Fruit fly (Drosophila melanogaster): Measurements from ENCODE around the gene CG15283.
A peak's percentile ranks its signal among the peaks of the same experiment; 100 is the strongest.

The CG15283 gene

dm6 chr2L:14403568-14403967, 47.2 kb downstream of the CG15283 start:
- TF ChIP-seq pad (GFP tag; optimal IDR thresholded peaks at IDR 0.05): no peak
- no peak for TF ChIP-seq toe (GFP tag; optimal IDR thresholded peaks at IDR 0.05)
- no peak for TF ChIP-seq CG7045 (GFP tag; optimal IDR thresholded peaks at IDR 0.05)
- no peak for TF ChIP-seq Crg-1 (GFP tag; optimal IDR thresholded peaks at IDR 0.05)
- TF ChIP-seq CG7101 (tag; optimal IDR thresholded peaks at IDR 0.05): no peak
- TF ChIP-seq tj (GFP tag; optimal IDR thresholded peaks at IDR 0.05): no peak
- no peak for TF ChIP-seq Clk (GFP tag; optimal IDR thresholded peaks at IDR 0.05)
- no peak for TF ChIP-seq CG5204 (GFP tag; optimal IDR thresholded peaks at IDR 0.05)
- no peak for TF ChIP-seq cic (GFP tag; optimal IDR thresholded peaks at IDR 0.05)
- no peak for TF ChIP-seq CG14711 (tag; optimal IDR thresholded peaks at IDR 0.05)
- no peak for TF ChIP-seq kay (GFP tag; ENCODE audit: borderline replicate concordance)
- no peak for TF ChIP-seq Mnt (GFP tag; optimal IDR thresholded peaks at IDR 0.05)
- no peak for TF ChIP-seq cnc (optimal IDR thresholded peaks at IDR 0.05)
- no peak for TF ChIP-seq ovo (GFP tag; optimal IDR thresholded peaks at IDR 0.05)
- TF ChIP-seq bab1 (GFP tag; optimal IDR thresholded peaks at IDR 0.05): no peak
- TF ChIP-seq Hr96 (GFP tag; optimal IDR thresholded peaks at IDR 0.05): no peak
- no peak for TF ChIP-seq CG12768 (GFP tag; optimal IDR thresholded peaks at IDR 0.05)

dm6 chr2L:14401616-14402240, 49.0 kb downstream of the CG15283 start:
- TF ChIP-seq tj (GFP tag; optimal IDR thresholded peaks at IDR 0.05): peak; percentile 90
- no peak for TF ChIP-seq Mnt (GFP tag; optimal IDR thresholded peaks at IDR 0.05)

dm6 chr2L:14400676-14401075, 50.0 kb downstream of the CG15283 start:
- no peak for TF ChIP-seq CG33017 (tag; optimal IDR thresholded peaks at IDR 0.05)
- TF ChIP-seq CG14711 (tag; optimal IDR thresholded peaks at IDR 0.05): no peak
- TF ChIP-seq bab1 (GFP tag; optimal IDR thresholded peaks at IDR 0.05): no peak
- TF ChIP-seq pad (GFP tag; optimal IDR thresholded peaks at IDR 0.05): no peak
- no peak for TF ChIP-seq cnc (optimal IDR thresholded peaks at IDR 0.05)
- TF ChIP-seq Mnt (GFP tag; optimal IDR thresholded peaks at IDR 0.05): no peak
- TF ChIP-seq CG7045 (GFP tag; optimal IDR thresholded peaks at IDR 0.05): no peak
- TF ChIP-seq CG12768 (GFP tag; optimal IDR thresholded peaks at IDR 0.05): no peak
- TF ChIP-seq toe (GFP tag; optimal IDR thresholded peaks at IDR 0.05): no peak
- no peak for TF ChIP-seq CG11617 (GFP tag; optimal IDR thresholded peaks at IDR 0.05)
- no peak for TF ChIP-seq CG7101 (tag; optimal IDR thresholded peaks at IDR 0.05)
- TF ChIP-seq CG5204 (GFP tag; optimal IDR thresholded peaks at IDR 0.05): no peak
